Worm (Caenorhabditis elegans) whole organism, L4 larva: ENCODE measurements around the gene srlf-31.

ENCODE experiments used
- R02D3.7 ChIP-seq: fragments of 150-350 bp; sonication (generic microtip); optimal IDR thresholded peaks from 3 replicates; lab custom pipeline; 2014; ENCODE audit warnings: missing biosample characterization, missing genetic modification characterization
- ama-1 ChIP-seq: fragments of 150-350 bp; optimal IDR thresholded peaks from 2 replicates; lab custom pipeline; 2014; ENCODE audit warnings: inconsistent platforms, mixed read lengths
- ceh-28 ChIP-seq: fragments of 150-350 bp; optimal IDR thresholded peaks from 2 replicates; lab custom pipeline; 2014; ENCODE audit warnings: missing biosample characterization, missing genetic modification reagents, missing genetic modification characterization
- ceh-32 ChIP-seq: sonication (generic microtip); optimal IDR thresholded peaks from 2 replicates; lab custom pipeline; 2016; ENCODE audit warnings: mild to moderate bottlenecking, missing genetic modification characterization, missing compliant biosample characterization; ENCODE audit not compliant: poor library complexity
- ceh-44 ChIP-seq: fragments of 200-800 bp; sonication (Bioruptor generic); IDR thresholded peaks from 2 replicates; pipeline ENCODE4 v1.3.6; 2022; ENCODE audit warnings: missing genetic modification reagents, missing genetic modification characterization, missing compliant biosample characterization
- fos-1 ChIP-seq: fragments of 150-350 bp; optimal IDR thresholded peaks from 2 replicates; lab custom pipeline; 2014; ENCODE audit warnings: missing biosample characterization, missing genetic modification characterization
- lsy-2 ChIP-seq, 2 experiments: fragments of 150-350 bp in 1 of 2; sonication (generic microtip) in 1 of 2; optimal IDR thresholded peaks; 2 replicates each; lab custom pipeline; 2014 to 2017; ENCODE audit warnings: missing biosample characterization in 2 of 2, missing genetic modification characterization in 2 of 2
- mep-1 ChIP-seq: fragments of 150-350 bp; sonication (generic microtip); optimal IDR thresholded peaks from 3 replicates; lab custom pipeline; 2014; ENCODE audit warnings: missing biosample characterization, missing genetic modification characterization
- nhr-42 ChIP-seq: fragments of 200-800 bp; sonication (Bioruptor generic); IDR thresholded peaks from 2 replicates; pipeline ENCODE4 v1.3.6; 2022; ENCODE audit warnings: missing genetic modification characterization, missing compliant biosample characterization
- set-16 ChIP-seq: fragments of 200-800 bp; sonication (Bioruptor generic); IDR thresholded peaks from 2 replicates; pipeline ENCODE4 v1.3.6; 2022; ENCODE audit warnings: missing genetic modification reagents, missing genetic modification characterization, missing compliant biosample characterization
- ztf-11 ChIP-seq: fragments of 150-350 bp; optimal IDR thresholded peaks from 2 replicates; lab custom pipeline; 2014; ENCODE audit warnings: missing biosample characterization, missing genetic modification characterization

DNA sequence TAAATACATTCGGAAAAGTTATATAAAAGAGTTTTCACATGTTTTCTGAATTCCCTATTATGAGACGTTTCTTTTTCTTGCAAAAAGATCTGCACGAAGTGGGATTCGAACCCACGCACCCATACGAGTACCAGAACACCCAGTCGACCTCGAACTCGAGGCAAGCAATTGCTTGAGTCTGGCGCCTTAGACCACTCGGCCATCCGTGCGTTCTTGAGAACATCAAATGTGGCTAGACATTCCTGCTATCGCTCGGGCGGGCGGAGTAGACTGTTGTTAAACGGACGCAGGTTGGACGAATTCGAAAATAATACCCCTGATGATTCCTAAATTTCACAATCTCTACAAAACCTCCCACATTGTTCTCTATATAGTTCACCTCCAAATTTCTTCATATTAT is 5.4 kb upstream of the srlf-31 start:
- TF ChIP-seq R02D3.7 (tag; lab: Kevin White, UChicago) (no peak), lsy-2 (tag; optimal IDR thresholded peaks at IDR 0.05; lab: Kevin White, UChicago) (peak in 1 of 2 experiments; percentile 48), fos-1 (no peak), mep-1 (tag; lab: Kevin White, UChicago) (no peak), ztf-11 (tag; lab: Kevin White, UChicago) (no peak), ceh-44 (GFP tag; lab: Robert Waterston, UW) (peak; percentile 69; the same call in 1 of the 2 replicates), ceh-32 (no peak), set-16 (GFP tag; lab: Robert Waterston, UW) (no peak; the same call in 1 of the 2 replicates), ceh-28 (tag; lab: Kevin White, UChicago) (no peak), ama-1 (lab: Kevin White, UChicago) (no peak), nhr-42 (peak; percentile 70; the same call in 1 of the 2 replicates)
